Fruit fly (Drosophila melanogaster) whole organism, embryonic: ENCODE results near the gene CG5973.

Experiments
- Abd-B ChIP-seq: fragments of 200-800 bp; sonication (Bioruptor generic); optimal IDR thresholded peaks from 2 replicates; lab custom pipeline; 2018; ENCODE audit warnings: missing biosample characterization, mild to moderate bottlenecking, missing genetic modification characterization, moderate library complexity
- Asciz ChIP-seq: fragments of 200-800 bp; sonication (Bioruptor generic); optimal IDR thresholded peaks from 2 replicates; lab custom pipeline; 2017; ENCODE audit warnings: missing biosample characterization, mild to moderate bottlenecking, missing genetic modification characterization, missing genetic modification reagents
- CG10431 ChIP-seq: fragments of 200-800 bp; sonication (Bioruptor generic); optimal IDR thresholded peaks from 3 replicates; lab custom pipeline; 2018; ENCODE audit warnings: missing biosample characterization, mild to moderate bottlenecking, missing genetic modification characterization
- CG10543 ChIP-seq: fragments of 200-800 bp; sonication (Bioruptor generic); optimal IDR thresholded peaks from 3 replicates; lab custom pipeline; 2017; ENCODE audit warnings: missing biosample characterization, mild to moderate bottlenecking, missing genetic modification characterization, moderate library complexity
- CG11456 ChIP-seq: fragments of 200-800 bp; sonication (Bioruptor generic); IDR thresholded peaks from 3 replicates; pipeline ENCODE4 v1.3.6; 2022; ENCODE audit warnings: missing biosample characterization, missing genetic modification characterization
- CG12104 ChIP-seq: fragments of 200-800 bp; sonication (Bioruptor generic); optimal IDR thresholded peaks from 3 replicates; lab custom pipeline; 2016; ENCODE audit warnings: missing biosample characterization, missing genetic modification characterization
- CG12155 ChIP-seq: fragments of 200-800 bp; sonication (Bioruptor generic); optimal IDR thresholded peaks from 3 replicates; lab custom pipeline; 2016; ENCODE audit warnings: missing biosample characterization, missing genetic modification characterization
- CG12744 ChIP-seq: fragments of 200-800 bp; sonication (Bioruptor generic); optimal IDR thresholded peaks from 2 replicates; lab custom pipeline; 2016; ENCODE audit warnings: missing biosample characterization, missing genetic modification characterization
- CG15011 ChIP-seq: fragments of 200-800 bp; sonication (Bioruptor generic); optimal IDR thresholded peaks from 3 replicates; lab custom pipeline; 2018; ENCODE audit warnings: missing biosample characterization, mild to moderate bottlenecking, missing genetic modification characterization
- CG15073 ChIP-seq: fragments of 200-800 bp; sonication (Bioruptor generic); optimal IDR thresholded peaks from 2 replicates; lab custom pipeline; 2016; ENCODE audit warnings: missing biosample characterization, missing genetic modification characterization
- CG16813 ChIP-seq: fragments of 200-800 bp; sonication (Bioruptor generic); IDR thresholded peaks from 3 replicates; pipeline ENCODE4 v1.3.6; 2022; ENCODE audit warnings: missing biosample characterization, missing genetic modification characterization; ENCODE audit not compliant: partially characterized antibody
- CG17359 ChIP-seq: fragments of 200-800 bp; sonication (Bioruptor generic); optimal IDR thresholded peaks from 3 replicates; lab custom pipeline; 2018; ENCODE audit warnings: missing biosample characterization, mild to moderate bottlenecking, missing genetic modification characterization, moderate library complexity
- CG17385 ChIP-seq: fragments of 200-800 bp; sonication (Bioruptor generic); optimal IDR thresholded peaks from 3 replicates; lab custom pipeline; 2018; ENCODE audit warnings: missing biosample characterization, mild to moderate bottlenecking, missing genetic modification characterization
- CG18011 ChIP-seq: fragments of 200-800 bp; sonication (Bioruptor generic); optimal IDR thresholded peaks from 2 replicates; lab custom pipeline; 2017; ENCODE audit warnings: missing biosample characterization, missing genetic modification characterization, mild to moderate bottlenecking, moderate library complexity, missing genotype
- CG2129 ChIP-seq: fragments of 200-800 bp; sonication (Bioruptor generic); IDR thresholded peaks from 2 replicates; pipeline ENCODE4 v1.3.6; 2022; ENCODE audit warnings: missing biosample characterization, missing genetic modification characterization; ENCODE audit not compliant: partially characterized antibody
- CG30020 ChIP-seq: fragments of 200-800 bp; optimal IDR thresholded peaks from 2 replicates; lab custom pipeline; 2019; ENCODE audit warnings: missing biosample characterization, mild to moderate bottlenecking, missing genetic modification characterization, moderate library complexity
- CG31441 ChIP-seq: fragments of 200-800 bp; sonication (Bioruptor generic); IDR thresholded peaks from 2 replicates; pipeline ENCODE4 v1.3.6; 2022; ENCODE audit warnings: missing biosample characterization, missing genetic modification characterization
- CG32772 ChIP-seq: fragments of 200-800 bp; sonication (Bioruptor generic); IDR thresholded peaks from 2 replicates; pipeline ENCODE4 v1.3.6; 2022; ENCODE audit warnings: missing biosample characterization, missing genetic modification characterization
- CG3838 ChIP-seq: fragments of 200-800 bp; sonication (Bioruptor generic); optimal IDR thresholded peaks from 3 replicates; lab custom pipeline; 2016; ENCODE audit warnings: missing biosample characterization, missing genetic modification characterization
- CG3847 ChIP-seq: fragments of 200-800 bp; sonication (Bioruptor generic); IDR thresholded peaks from 2 replicates; pipeline ENCODE4 v1.3.6; 2022; ENCODE audit warnings: missing biosample characterization, missing genetic modification characterization
- CG4820 ChIP-seq: fragments of 200-800 bp; sonication (Bioruptor generic); optimal IDR thresholded peaks from 3 replicates; lab custom pipeline; 2016; ENCODE audit warnings: missing biosample characterization, missing genetic modification characterization
- CG6272 ChIP-seq: fragments of 200-800 bp; sonication (Bioruptor generic); IDR thresholded peaks from 2 replicates; pipeline ENCODE4 v1.3.6; 2022; ENCODE audit warnings: missing biosample characterization, missing genetic modification characterization
- CG7963 ChIP-seq: fragments of 200-800 bp; sonication (Bioruptor generic); IDR thresholded peaks from 3 replicates; pipeline ENCODE4 v1.3.6; 2022; ENCODE audit warnings: missing biosample characterization, missing genetic modification characterization; ENCODE audit not compliant: partially characterized antibody
- CG8944 ChIP-seq: fragments of 200-800 bp; sonication (Bioruptor generic); optimal IDR thresholded peaks from 3 replicates; lab custom pipeline; 2016; ENCODE audit warnings: missing biosample characterization, missing genetic modification characterization
- CG9727 ChIP-seq: fragments of 200-800 bp; sonication (Bioruptor generic); optimal IDR thresholded peaks from 3 replicates; lab custom pipeline; 2017; ENCODE audit warnings: missing biosample characterization, mild to moderate bottlenecking, missing genetic modification characterization
- CHES-1-like ChIP-seq: fragments of 200-800 bp; sonication (Bioruptor generic); optimal IDR thresholded peaks from 2 replicates; lab custom pipeline; 2016; ENCODE audit warnings: missing biosample characterization, missing genetic modification characterization
- Dfd ChIP-seq, 2 experiments: fragments of >200 bp; optimal IDR thresholded peaks; 2 replicates each; lab custom pipeline; 2017; ENCODE audit warnings: missing biosample characterization in 2 of 2, missing genetic modification characterization in 2 of 2
- Dp ChIP-seq: fragments of 200-800 bp; sonication (Bioruptor generic); optimal IDR thresholded peaks from 2 replicates; lab custom pipeline; 2018; ENCODE audit warnings: missing biosample characterization, mild to moderate bottlenecking, missing genetic modification characterization, moderate library complexity
- Gug ChIP-seq: fragments of 200-800 bp; sonication (Bioruptor generic); IDR thresholded peaks from 4 replicates; pipeline ENCODE4 v1.3.6; 2022; ENCODE audit warnings: missing biosample characterization, missing genetic modification characterization
- HLH54F ChIP-seq: fragments of 200-800 bp; sonication (Bioruptor generic); optimal IDR thresholded peaks from 3 replicates; lab custom pipeline; 2016; ENCODE audit warnings: missing biosample characterization, missing genetic modification characterization
- MBD-R2 ChIP-seq: fragments of 200-800 bp; sonication (Bioruptor generic); IDR thresholded peaks from 2 replicates; pipeline ENCODE4 v1.3.6; 2022; ENCODE audit warnings: missing biosample characterization, missing genetic modification characterization
- Myb ChIP-seq: fragments of 200-800 bp; sonication (Bioruptor generic); optimal IDR thresholded peaks from 2 replicates; lab custom pipeline; 2016; ENCODE audit warnings: missing biosample characterization, missing genetic modification characterization
- NFAT ChIP-seq: fragments of 200-800 bp; sonication (Bioruptor generic); IDR thresholded peaks from 2 replicates; pipeline ENCODE4 v1.3.6; 2022; ENCODE audit warnings: missing biosample characterization, missing genetic modification characterization
- Sox102F ChIP-seq: fragments of 200-800 bp; sonication (Bioruptor generic); optimal IDR thresholded peaks from 2 replicates; lab custom pipeline; 2018; ENCODE audit warnings: missing biosample characterization, mild to moderate bottlenecking, missing genetic modification characterization, moderate library complexity
- Xbp1 ChIP-seq: fragments of 200-800 bp; sonication (Bioruptor generic); optimal IDR thresholded peaks from 3 replicates; lab custom pipeline; 2016; ENCODE audit warnings: missing biosample characterization, mild to moderate bottlenecking, missing genetic modification characterization
- abd-A ChIP-seq: fragments of 200-800 bp; sonication (Bioruptor generic); optimal IDR thresholded peaks from 3 replicates; lab custom pipeline; 2019; ENCODE audit warnings: missing biosample characterization, mild to moderate bottlenecking, missing genetic modification characterization, moderate library complexity
- az2 ChIP-seq: fragments of 200-800 bp; sonication (Bioruptor generic); optimal IDR thresholded peaks from 3 replicates; lab custom pipeline; 2016; ENCODE audit warnings: missing biosample characterization, missing genetic modification characterization
- crc ChIP-seq: fragments of 200-800 bp; sonication (Bioruptor generic); optimal IDR thresholded peaks from 2 replicates; lab custom pipeline; 2016; ENCODE audit warnings: missing biosample characterization, missing genetic modification characterization
- esg ChIP-seq: fragments of 200-800 bp; sonication (Bioruptor generic); conservative IDR thresholded peaks from 2 replicates; pipeline ENCODE4 v1.3.6; 2022; ENCODE audit warnings: missing biosample characterization, missing genetic modification characterization
- gce ChIP-seq: fragments of 200-800 bp; sonication (Bioruptor generic); IDR thresholded peaks from 3 replicates; pipeline ENCODE4 v1.3.6; 2022; ENCODE audit warnings: missing biosample characterization, missing genetic modification characterization
- ind ChIP-seq: fragments of 200-800 bp; sonication (Bioruptor generic); optimal IDR thresholded peaks from 3 replicates; lab custom pipeline; 2016; ENCODE audit warnings: missing biosample characterization, missing genetic modification characterization
- jumu ChIP-seq: fragments of 200-800 bp; sonication (Bioruptor generic); optimal IDR thresholded peaks from 3 replicates; lab custom pipeline; 2016; ENCODE audit warnings: missing biosample characterization, missing genetic modification characterization
- knrl ChIP-seq: fragments of 200-800 bp; sonication (Bioruptor generic); IDR thresholded peaks from 3 replicates; pipeline ENCODE4 v1.3.6; 2022; ENCODE audit warnings: missing biosample characterization, missing genetic modification characterization; ENCODE audit not compliant: partially characterized antibody
- lola ChIP-seq, 3 experiments: fragments of >200 bp in 2 of 3; fragments of 200-800 bp in 1 of 3; sonication (Bioruptor generic) in 1 of 3; optimal IDR thresholded peaks; 2 replicates each; lab custom pipeline; 2017 to 2019; ENCODE audit warnings: missing biosample characterization in 3 of 3, missing genetic modification characterization in 3 of 3, mild to moderate bottlenecking in 1 of 3, moderate library complexity in 1 of 3
- onecut ChIP-seq: fragments of 200-800 bp; sonication (Bioruptor generic); IDR thresholded peaks from 2 replicates; pipeline ENCODE4 v1.3.6; 2022; ENCODE audit warnings: missing biosample characterization, missing genetic modification characterization
- row ChIP-seq: fragments of 200-800 bp; sonication (Bioruptor generic); IDR thresholded peaks from 3 replicates; pipeline ENCODE4 v1.3.6; 2022; ENCODE audit warnings: missing biosample characterization, missing genetic modification characterization
- sob ChIP-seq: fragments of 200-800 bp; sonication (Bioruptor generic); IDR thresholded peaks from 2 replicates; pipeline ENCODE4 v1.3.6; 2022; ENCODE audit warnings: missing biosample characterization, missing genetic modification characterization
- sqz ChIP-seq: fragments of 200-800 bp; sonication (Bioruptor generic); optimal IDR thresholded peaks from 3 replicates; lab custom pipeline; 2018; ENCODE audit warnings: missing biosample characterization, mild to moderate bottlenecking, missing genetic modification characterization
- trem ChIP-seq: fragments of 200-800 bp; optimal IDR thresholded peaks from 3 replicates; lab custom pipeline; 2019; ENCODE audit warnings: missing biosample characterization, mild to moderate bottlenecking, missing genetic modification characterization, moderate library complexity
- unpg ChIP-seq: fragments of 200-800 bp; sonication (Bioruptor generic); optimal IDR thresholded peaks from 3 replicates; lab custom pipeline; 2018; ENCODE audit warnings: missing biosample characterization, mild to moderate bottlenecking, missing genetic modification characterization, moderate library complexity
- z ChIP-seq: fragments of 200-800 bp; sonication (Bioruptor generic); IDR thresholded peaks from 3 replicates; pipeline ENCODE4 v1.3.6; 2022; ENCODE audit warnings: missing biosample characterization, missing genetic modification characterization

Gene CG5973

DNA sequence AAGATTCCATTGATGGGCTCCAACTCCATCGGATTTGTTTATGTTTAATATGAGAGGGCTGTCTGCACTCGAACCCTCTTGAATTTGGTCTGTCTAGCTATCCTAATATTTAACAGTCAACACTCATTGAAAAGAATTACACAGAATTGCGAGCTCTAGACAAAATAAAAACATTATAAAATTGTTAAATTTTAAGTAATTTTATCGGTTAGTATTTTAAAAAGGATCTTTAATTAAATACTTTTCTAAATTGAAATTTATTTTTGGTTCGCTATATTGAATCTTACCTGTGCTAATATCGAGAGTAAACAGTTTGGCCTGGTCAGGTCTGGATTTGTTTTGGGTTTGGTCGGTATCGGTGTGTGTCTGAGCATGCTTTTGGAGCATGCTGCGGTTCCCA is 35.7 kb upstream of the CG5973 start (continued):
- TF ChIP-seq CG12155 (GFP tag; lab: Kevin White, UChicago) (peak; percentile 49), CG2129 (GFP tag; lab: Robert Waterston, UW) (no peak), sqz (GFP tag; lab: Kevin White, UChicago) (peak; percentile 13), lola (GFP tag; optimal IDR thresholded peaks at IDR 0.05; lab: Kevin White, UChicago) (peak in 1 of 3 experiments; percentile 43), CG9727 (peak; percentile 71), CG16813 (GFP tag; lab: Robert Waterston, UW) (no peak), CG31441 (GFP tag; lab: Robert Waterston, UW) (peak; percentile 71), CG30020 (tag; lab: Kevin White, UChicago) (peak; percentile 12), esg (GFP tag; lab: Robert Waterston, UW) (peak; percentile 63), CG11456 (peak; percentile 76; the same call in 2 of the 3 replicates), MBD-R2 (GFP tag; lab: Robert Waterston, UW) (peak; percentile 37; the same call in 1 of the 2 replicates), CG15073 (no peak), Sox102F (peak; percentile 86), CG7963 (no peak), CG17385 (GFP tag; lab: Kevin White, UChicago) (peak; percentile 65), CG3847 (GFP tag; lab: Robert Waterston, UW) (peak; percentile 76), Dp (GFP tag; lab: Kevin White, UChicago) (no peak), Gug (0 out of 4 replicates have a peak, but pooled peaks have one; percentile 30), CG12104 (peak; percentile 56), CG10431 (peak; percentile 2), NFAT (peak; percentile 51), crc (no peak), CG17359 (tag; lab: Kevin White, UChicago) (peak; percentile 80), CHES-1-like (peak; percentile 19), Myb (GFP tag; lab: Kevin White, UChicago) (peak; percentile 15), CG8944 (GFP tag; lab: Kevin White, UChicago) (peak; percentile 22), CG18011 (GFP tag; lab: Kevin White, UChicago) (no peak), jumu (GFP tag; lab: Kevin White, UChicago) (no peak), trem (peak; percentile 37), CG10543 (GFP tag; lab: Kevin White, UChicago) (peak; percentile 67), row (peak; percentile 87), gce (peak; percentile 69; the same call in 1 of the 3 replicates), CG12744 (GFP tag; lab: Kevin White, UChicago) (no peak), Asciz (GFP tag; lab: Kevin White, UChicago) (peak; percentile 56), Xbp1 (GFP tag; lab: Kevin White, UChicago) (peak; percentile 41), sob (peak; percentile 87), CG15011 (peak; percentile 42), CG6272 (peak; percentile 33), ind (GFP tag; lab: Kevin White, UChicago) (peak; percentile 71), az2 (GFP tag; lab: Kevin White, UChicago) (peak; percentile 67), abd-A (tag; lab: Kevin White, UChicago) (no peak), knrl (GFP tag; lab: Robert Waterston, UW) (no peak), CG32772 (GFP tag; lab: Robert Waterston, UW) (peak; percentile 71; the same call in 1 of the 2 replicates), Dfd (GFP tag; optimal IDR thresholded peaks at IDR 0.05; lab: Kevin White, UChicago) (no peak), Abd-B (GFP tag; lab: Kevin White, UChicago) (peak; percentile 45), CG4820 (peak; percentile 54), z (no peak), unpg (peak; percentile 87), HLH54F (no peak), CG3838 (GFP tag; lab: Kevin White, UChicago) (no peak), onecut (0 out of 2 replicates have a peak, but pooled peaks have one; percentile 39)
